Fruit fly (Drosophila melanogaster) whole organism, embryonic: ENCODE measurements around the gene MTF-1.

ENCODE experiments used
- Antp ChIP-seq: fragments of 200-800 bp; sonication (Bioruptor generic); optimal IDR thresholded peaks from 3 replicates; lab custom pipeline; 2016; ENCODE audit warnings: missing biosample characterization, missing genetic modification characterization
- Asciz ChIP-seq: fragments of 200-800 bp; sonication (Bioruptor generic); optimal IDR thresholded peaks from 2 replicates; lab custom pipeline; 2017; ENCODE audit warnings: missing biosample characterization, mild to moderate bottlenecking, missing genetic modification characterization, missing genetic modification reagents
- Atf6 ChIP-seq: fragments of 200-800 bp; sonication (Bioruptor generic); IDR thresholded peaks from 2 replicates; pipeline ENCODE4 v1.3.6; 2022; ENCODE audit warnings: missing biosample characterization, missing genetic modification characterization
- BtbVII ChIP-seq: fragments of 200-800 bp; sonication (Bioruptor generic); optimal IDR thresholded peaks from 3 replicates; lab custom pipeline; 2017; ENCODE audit warnings: missing biosample characterization, mild to moderate bottlenecking, missing genetic modification characterization
- CG1024 ChIP-seq: fragments of 200-800 bp; sonication (Bioruptor generic); IDR thresholded peaks from 2 replicates; pipeline ENCODE4 v1.3.6; 2022; ENCODE audit warnings: missing biosample characterization, missing genetic modification characterization
- CG10431 ChIP-seq: fragments of 200-800 bp; sonication (Bioruptor generic); optimal IDR thresholded peaks from 3 replicates; lab custom pipeline; 2018; ENCODE audit warnings: missing biosample characterization, mild to moderate bottlenecking, missing genetic modification characterization
- CG12219 ChIP-seq: fragments of 200-800 bp; sonication (Bioruptor generic); optimal IDR thresholded peaks from 3 replicates; lab custom pipeline; 2018; ENCODE audit warnings: missing biosample characterization, mild to moderate bottlenecking, missing genetic modification characterization
- CG15269 ChIP-seq: fragments of 200-800 bp; sonication (Bioruptor generic); optimal IDR thresholded peaks from 2 replicates; lab custom pipeline; 2018; ENCODE audit warnings: missing biosample characterization, mild to moderate bottlenecking, missing genetic modification characterization, moderate library complexity
- CG18476 ChIP-seq: fragments of 200-800 bp; sonication (Bioruptor generic); optimal IDR thresholded peaks from 2 replicates; lab custom pipeline; 2016; ENCODE audit warnings: missing biosample characterization, mild to moderate bottlenecking, missing genetic modification characterization
- CG3995 ChIP-seq: fragments of 200-800 bp; sonication (Bioruptor generic); optimal IDR thresholded peaks from 3 replicates; lab custom pipeline; 2016; ENCODE audit warnings: missing biosample characterization, missing genetic modification characterization
- CG8478 ChIP-seq: fragments of >200 bp; optimal IDR thresholded peaks from 2 replicates; lab custom pipeline; 2018
- CTCF ChIP-seq: fragments of 200-800 bp; sonication (Bioruptor generic); optimal IDR thresholded peaks from 2 replicates; lab custom pipeline; 2017; ENCODE audit warnings: missing biosample characterization, mild to moderate bottlenecking, missing genetic modification characterization, moderate library complexity
- Chrac-16 ChIP-seq: fragments of 200-800 bp; sonication (Bioruptor generic); optimal IDR thresholded peaks from 3 replicates; lab custom pipeline; 2016; ENCODE audit warnings: missing biosample characterization, missing genetic modification characterization
- CrebB ChIP-seq: fragments of 200-800 bp; sonication (Bioruptor generic); optimal IDR thresholded peaks from 3 replicates; lab custom pipeline; 2018; ENCODE audit warnings: missing biosample characterization, mild to moderate bottlenecking, missing genetic modification characterization
- Dbx ChIP-seq: fragments of 200-800 bp; sonication (Bioruptor generic); IDR thresholded peaks from 3 replicates; pipeline ENCODE4 v1.3.6; 2022; ENCODE audit warnings: missing biosample characterization, missing genetic modification characterization
- E2f1 ChIP-seq: fragments of 200-800 bp; sonication (Bioruptor generic); IDR thresholded peaks from 2 replicates; pipeline ENCODE4 v1.3.6; 2022; ENCODE audit warnings: missing biosample characterization, missing genetic modification characterization
- Ets97D ChIP-seq: fragments of 200-800 bp; sonication (Bioruptor generic); optimal IDR thresholded peaks from 3 replicates; lab custom pipeline; 2016; ENCODE audit warnings: missing biosample characterization, missing genetic modification characterization
- H2.0 ChIP-seq: fragments of 200-800 bp; sonication (Bioruptor generic); IDR thresholded peaks from 2 replicates; pipeline ENCODE4 v1.3.6; 2022; ENCODE audit warnings: missing biosample characterization, missing genetic modification characterization
- Hr3 ChIP-seq: fragments of 200-800 bp; sonication (Bioruptor generic); optimal IDR thresholded peaks from 3 replicates; lab custom pipeline; 2016; ENCODE audit warnings: missing biosample characterization, missing genetic modification characterization
- MESR4 ChIP-seq: fragments of 200-800 bp; sonication (Bioruptor generic); optimal IDR thresholded peaks from 2 replicates; lab custom pipeline; 2018; ENCODE audit warnings: missing biosample characterization, mild to moderate bottlenecking, missing genetic modification characterization, moderate library complexity
- Med ChIP-seq: fragments of 200-800 bp; sonication (Bioruptor generic); peaks from one replicate; lab custom pipeline; 2016; ENCODE audit warnings: missing biosample characterization, missing genetic modification characterization, mild to moderate bottlenecking, inconsistent platforms, moderate library complexity
- Sox102F ChIP-seq: fragments of 200-800 bp; sonication (Bioruptor generic); optimal IDR thresholded peaks from 2 replicates; lab custom pipeline; 2018; ENCODE audit warnings: missing biosample characterization, mild to moderate bottlenecking, missing genetic modification characterization, moderate library complexity
- Sry-δ ChIP-seq: fragments of 200-800 bp; sonication (Bioruptor generic); optimal IDR thresholded peaks from 2 replicates; lab custom pipeline; 2016; ENCODE audit warnings: missing biosample characterization, missing genetic modification characterization
- ab ChIP-seq: fragments of 200-800 bp; sonication (Bioruptor generic); optimal IDR thresholded peaks from 2 replicates; lab custom pipeline; 2016; ENCODE audit warnings: missing biosample characterization, missing genetic modification characterization
- amos ChIP-seq: fragments of 200-800 bp; sonication (Bioruptor generic); IDR thresholded peaks from 2 replicates; pipeline ENCODE4 v1.3.6; 2022; ENCODE audit warnings: missing biosample characterization, missing genetic modification characterization; ENCODE audit not compliant: partially characterized antibody
- ato ChIP-seq: fragments of 200-800 bp; sonication (Bioruptor generic); IDR thresholded peaks from 2 replicates; pipeline ENCODE4 v1.3.6; 2022; ENCODE audit warnings: missing biosample characterization, missing genetic modification characterization; ENCODE audit not compliant: partially characterized antibody
- az2 ChIP-seq: fragments of 200-800 bp; sonication (Bioruptor generic); optimal IDR thresholded peaks from 3 replicates; lab custom pipeline; 2016; ENCODE audit warnings: missing biosample characterization, missing genetic modification characterization
- cas ChIP-seq: fragments of 200-800 bp; sonication (Bioruptor generic); IDR thresholded peaks from 2 replicates; pipeline ENCODE4 v1.3.6; 2022; ENCODE audit warnings: missing biosample characterization, missing genetic modification characterization
- cg ChIP-seq: fragments of 200-800 bp; sonication (Bioruptor generic); optimal IDR thresholded peaks from 3 replicates; lab custom pipeline; 2019; ENCODE audit warnings: missing biosample characterization, mild to moderate bottlenecking, missing genetic modification characterization, moderate library complexity
- dati ChIP-seq: fragments of 200-800 bp; sonication (Bioruptor generic); IDR thresholded peaks from 2 replicates; pipeline ENCODE4 v1.3.6; 2022; ENCODE audit warnings: missing biosample characterization, missing genetic modification characterization
- dimm ChIP-seq: fragments of 200-800 bp; sonication (Bioruptor generic); IDR thresholded peaks from 2 replicates; pipeline ENCODE4 v1.3.6; 2022; ENCODE audit warnings: missing biosample characterization, missing genetic modification characterization
- disco-r ChIP-seq: fragments of 200-800 bp; sonication (Bioruptor generic); optimal IDR thresholded peaks from 2 replicates; lab custom pipeline; 2016; ENCODE audit warnings: missing biosample characterization, missing genetic modification characterization
- fu2 ChIP-seq: fragments of 200-800 bp; sonication (Bioruptor generic); optimal IDR thresholded peaks from 2 replicates; lab custom pipeline; 2016; ENCODE audit warnings: missing biosample characterization, missing genetic modification characterization
- ham ChIP-seq: fragments of 200-800 bp; sonication (Bioruptor generic); IDR thresholded peaks from 2 replicates; pipeline ENCODE4 v1.3.6; 2022; ENCODE audit warnings: missing biosample characterization, missing genetic modification characterization
- hb ChIP-seq: fragments of 200-800 bp; sonication (Bioruptor generic); IDR thresholded peaks from 3 replicates; pipeline ENCODE4 v1.3.6; 2022; ENCODE audit warnings: missing biosample characterization, missing genetic modification characterization; ENCODE audit not compliant: partially characterized antibody
- jumu ChIP-seq: fragments of 200-800 bp; sonication (Bioruptor generic); optimal IDR thresholded peaks from 3 replicates; lab custom pipeline; 2016; ENCODE audit warnings: missing biosample characterization, missing genetic modification characterization
- knrl ChIP-seq: fragments of 200-800 bp; sonication (Bioruptor generic); IDR thresholded peaks from 3 replicates; pipeline ENCODE4 v1.3.6; 2022; ENCODE audit warnings: missing biosample characterization, missing genetic modification characterization; ENCODE audit not compliant: partially characterized antibody
- lbe ChIP-seq: fragments of 200-800 bp; sonication (Bioruptor generic); optimal IDR thresholded peaks from 2 replicates; lab custom pipeline; 2016; ENCODE audit warnings: missing biosample characterization, mild to moderate bottlenecking, missing genetic modification characterization
- mirr ChIP-seq: fragments of 200-800 bp; sonication (Bioruptor generic); optimal IDR thresholded peaks from 3 replicates; lab custom pipeline; 2018; ENCODE audit warnings: missing biosample characterization, mild to moderate bottlenecking, missing genetic modification characterization
- nerfin-1 ChIP-seq: fragments of 200-800 bp; sonication (Bioruptor generic); optimal IDR thresholded peaks from 3 replicates; lab custom pipeline; 2019; ENCODE audit warnings: missing biosample characterization, mild to moderate bottlenecking, missing genetic modification characterization, moderate library complexity
- onecut ChIP-seq: fragments of 200-800 bp; sonication (Bioruptor generic); IDR thresholded peaks from 2 replicates; pipeline ENCODE4 v1.3.6; 2022; ENCODE audit warnings: missing biosample characterization, missing genetic modification characterization
- pho ChIP-seq: fragments of 200-800 bp; sonication (Bioruptor generic); optimal IDR thresholded peaks from 2 replicates; lab custom pipeline; 2016; ENCODE audit warnings: missing biosample characterization, missing genetic modification characterization
- ro ChIP-seq: fragments of 200-800 bp; sonication (Bioruptor generic); IDR thresholded peaks from 2 replicates; pipeline ENCODE4 v1.3.6; 2022; ENCODE audit warnings: missing biosample characterization, missing genetic modification characterization
- seq ChIP-seq: fragments of 200-800 bp; sonication (Bioruptor generic); IDR thresholded peaks from 2 replicates; pipeline ENCODE4 v1.3.6; 2022; ENCODE audit warnings: missing biosample characterization, missing genetic modification characterization
- slou ChIP-seq: fragments of 200-800 bp; sonication (Bioruptor generic); optimal IDR thresholded peaks from 3 replicates; lab custom pipeline; 2016; ENCODE audit warnings: missing biosample characterization, missing genetic modification characterization
- slp2 ChIP-seq: fragments of 200-800 bp; sonication (Bioruptor generic); optimal IDR thresholded peaks from 2 replicates; lab custom pipeline; 2016; ENCODE audit warnings: missing biosample characterization, missing genetic modification characterization
- sob ChIP-seq: fragments of 200-800 bp; sonication (Bioruptor generic); IDR thresholded peaks from 2 replicates; pipeline ENCODE4 v1.3.6; 2022; ENCODE audit warnings: missing biosample characterization, missing genetic modification characterization
- ssp ChIP-seq: fragments of 200-800 bp; sonication (Bioruptor generic); IDR thresholded peaks from 2 replicates; pipeline ENCODE4 v1.3.6; 2022; ENCODE audit warnings: missing biosample characterization, missing genetic modification characterization
- tgo ChIP-seq: fragments of 200-800 bp; sonication (Bioruptor generic); IDR thresholded peaks from 3 replicates; pipeline ENCODE4 v1.3.6; 2022; ENCODE audit warnings: missing biosample characterization, missing genetic modification characterization
- toy ChIP-seq: fragments of 200-800 bp; sonication (Bioruptor generic); IDR thresholded peaks from 2 replicates; pipeline ENCODE4 v1.3.6; 2022; ENCODE audit warnings: missing biosample characterization, missing genetic modification characterization
- wek ChIP-seq: fragments of 200-800 bp; sonication (Bioruptor generic); optimal IDR thresholded peaks from 3 replicates; lab custom pipeline; 2018; ENCODE audit warnings: missing biosample characterization, mild to moderate bottlenecking, missing genetic modification characterization, moderate library complexity
- wor ChIP-seq: fragments of 200-800 bp; sonication (Bioruptor generic); IDR thresholded peaks from 2 replicates; pipeline ENCODE4 v1.3.6; 2022; ENCODE audit warnings: missing biosample characterization, missing genetic modification characterization
- z ChIP-seq: fragments of 200-800 bp; sonication (Bioruptor generic); IDR thresholded peaks from 3 replicates; pipeline ENCODE4 v1.3.6; 2022; ENCODE audit warnings: missing biosample characterization, missing genetic modification characterization

Gene MTF-1

dm6 chr3L:9455819-9456388, 25.8 kb downstream of the MTF-1 start, which contains the start of the genes phol and CG3552 (continued):
- TF ChIP-seq fu2 (GFP tag; lab: Kevin White, UChicago) = peak; percentile 18
- TF ChIP-seq seq (GFP tag; lab: Robert Waterston, UW) = no peak
- no peak for TF ChIP-seq wor (GFP tag; lab: Robert Waterston, UW)
- TF ChIP-seq MESR4 (GFP tag; lab: Kevin White, UChicago) = peak; percentile 88
- no peak for TF ChIP-seq CG18476 (GFP tag; lab: Kevin White, UChicago)
- TF ChIP-seq ato (GFP tag; lab: Robert Waterston, UW) = peak; percentile 16; the same call in 1 of the 2 replicates
- TF ChIP-seq BtbVII (GFP tag; lab: Kevin White, UChicago) = no peak
- TF ChIP-seq ssp = no peak
- TF ChIP-seq knrl (GFP tag; lab: Robert Waterston, UW) = 0 out of 3 replicates have a peak, but pooled peaks have one; percentile 37
- TF ChIP-seq CrebB = no peak
- TF ChIP-seq toy (GFP tag; lab: Robert Waterston, UW) = no peak
- no peak for TF ChIP-seq az2 (GFP tag; lab: Kevin White, UChicago)
- TF ChIP-seq H2.0 = no peak
- TF ChIP-seq ham = no peak
- no peak for TF ChIP-seq jumu (GFP tag; lab: Kevin White, UChicago)
- TF ChIP-seq cas = no peak
- no peak for TF ChIP-seq CG10431 (GFP tag; lab: Kevin White, UChicago)
- no peak for TF ChIP-seq onecut (GFP tag; lab: Robert Waterston, UW)
- no peak for TF ChIP-seq Antp
- peak; percentile 85 for TF ChIP-seq cg (GFP tag; lab: Kevin White, UChicago)
- TF ChIP-seq Asciz (GFP tag; lab: Kevin White, UChicago) = no peak
- no peak for TF ChIP-seq CTCF (GFP tag; lab: Kevin White, UChicago)
- TF ChIP-seq dimm (GFP tag; lab: Robert Waterston, UW) = no peak
- 0 out of 2 replicates have a peak, but pooled peaks have one; percentile 6 for TF ChIP-seq sob (GFP tag; lab: Robert Waterston, UW)
- no peak for TF ChIP-seq Sox102F (GFP tag; lab: Kevin White, UChicago)
- TF ChIP-seq mirr = no peak
- no peak for TF ChIP-seq pho
- TF ChIP-seq slp2 (GFP tag; lab: Kevin White, UChicago) = no peak
- TF ChIP-seq wek (GFP tag; lab: Kevin White, UChicago) = no peak
- TF ChIP-seq Chrac-16 (GFP tag; lab: Kevin White, UChicago) = no peak
- no peak for TF ChIP-seq tgo (GFP tag; lab: Robert Waterston, UW)
- TF ChIP-seq hb (GFP tag; lab: Robert Waterston, UW) = peak; percentile 45; the same call in 1 of the 3 replicates
- no peak for TF ChIP-seq CG3995 (GFP tag; lab: Kevin White, UChicago)
- peak; percentile 41 for TF ChIP-seq Ets97D (GFP tag; lab: Kevin White, UChicago)
- TF ChIP-seq slou (GFP tag; lab: Kevin White, UChicago) = no peak
- TF ChIP-seq lbe = no peak
- no peak for TF ChIP-seq Hr3 (GFP tag; lab: Kevin White, UChicago)
- TF ChIP-seq CG12219 (GFP tag; lab: Kevin White, UChicago) = no peak
- no peak for TF ChIP-seq Dbx
- no peak for TF ChIP-seq ab (GFP tag; lab: Kevin White, UChicago)
- no peak for TF ChIP-seq z
- TF ChIP-seq CG8478 (lab: Kevin White, UChicago) = peak; percentile 9
- TF ChIP-seq Atf6 (GFP tag; lab: Robert Waterston, UW) = no peak
- TF ChIP-seq ro = no peak
- peak; percentile 62 for TF ChIP-seq Sry-δ (GFP tag; lab: Kevin White, UChicago)
- no peak for TF ChIP-seq disco-r (GFP tag; lab: Kevin White, UChicago)
- no peak; the same call in none of the 2 replicates for TF ChIP-seq amos (GFP tag; lab: Robert Waterston, UW)
- TF ChIP-seq Med (GFP tag; lab: Kevin White, UChicago) = peak; percentile 82
- no peak for TF ChIP-seq CG15269 (tag; lab: Kevin White, UChicago)
- TF ChIP-seq nerfin-1 (tag; lab: Kevin White, UChicago) = peak; percentile 10
- TF ChIP-seq E2f1 (GFP tag; lab: Robert Waterston, UW) = no peak
- no peak for TF ChIP-seq dati (GFP tag; lab: Robert Waterston, UW)
- no peak for TF ChIP-seq CG1024
